Fruit fly (Drosophila melanogaster): ENCODE results near the gene sgl.

sgl gene

dm6 chr3L:7009411-7009810 lies 44.9 kb upstream of the sgl start (continued):
- TF ChIP-seq CG17361 (GFP tag; IDR thresholded peaks at IDR 0.05) (peak; percentile 77; the same call in 2 of the 3 replicates), phol (tag; optimal IDR thresholded peaks at IDR 0.05) (peak; percentile 51), CG31441 (GFP tag; IDR thresholded peaks at IDR 0.05) (peak; percentile 59; the same call in 1 of the 2 replicates), fd96Cb (tag; optimal IDR thresholded peaks at IDR 0.05) (peak; percentile 26), CG11085 (GFP tag; IDR thresholded peaks at IDR 0.05) (no peak), CG17829 (tag; optimal IDR thresholded peaks at IDR 0.05) (peak; percentile 3), CG18262 (tag; optimal IDR thresholded peaks at IDR 0.05) (peak; percentile 68), lab (GFP tag; optimal IDR thresholded peaks at IDR 0.05) (peak; percentile 17), Hr51 (GFP tag; optimal IDR thresholded peaks at IDR 0.05) (peak in 1 of 2 experiments; percentile 21), CG2712 (tag; optimal IDR thresholded peaks at IDR 0.05) (peak; percentile 22), CG8924 (tag; optimal IDR thresholded peaks at IDR 0.05) (peak; percentile 22), Hr39 (optimal IDR thresholded peaks at IDR 0.05) (no peak), Dref (GFP tag; IDR thresholded peaks at IDR 0.05) (no peak), CG14710 (tag; optimal IDR thresholded peaks at IDR 0.05) (peak; percentile 19), CoRest (tag; optimal IDR thresholded peaks at IDR 0.05) (peak; percentile 21), cg (GFP tag; optimal IDR thresholded peaks at IDR 0.05) (no peak), ems (GFP tag; optimal IDR thresholded peaks at IDR 0.05) (no peak), dmrt99B (tag; optimal IDR thresholded peaks at IDR 0.05) (peak; percentile 54), CG9437 (GFP tag; optimal IDR thresholded peaks at IDR 0.05) (peak; percentile 5), CG30020 (tag; optimal IDR thresholded peaks at IDR 0.05) (no peak)

dm6 chr3L:7008351-7008750 lies 43.8 kb upstream of the sgl start:
- TF ChIP-seq eve (GFP tag; optimal IDR thresholded peaks at IDR 0.05) (peak in 1 of 2 experiments; percentile 89), Atf-2 (GFP tag; optimal IDR thresholded peaks at IDR 0.05) (peak; percentile 50), Nf-YA (GFP tag; IDR thresholded peaks at IDR 0.05) (peak; percentile 58), scrt (GFP tag; optimal IDR thresholded peaks at IDR 0.05) (peak; percentile 68), Dfd (GFP tag; optimal IDR thresholded peaks at IDR 0.05) (no peak), Ssrp (tag; optimal IDR thresholded peaks at IDR 0.05) (peak; percentile 94), so (GFP tag; IDR thresholded peaks at IDR 0.05) (peak; percentile 77; the same call in 1 of the 3 replicates), amos (GFP tag; IDR thresholded peaks at IDR 0.05; ENCODE audit: partially characterized antibody) (no peak), BtbVII (GFP tag; optimal IDR thresholded peaks at IDR 0.05) (peak; percentile 87), H15 (GFP tag; IDR thresholded peaks at IDR 0.05) (peak; percentile 60; the same call in 1 of the 3 replicates), toy (GFP tag; IDR thresholded peaks at IDR 0.05) (no peak), CG12236 (GFP tag; optimal IDR thresholded peaks at IDR 0.05) (no peak), pzg (GFP tag; optimal IDR thresholded peaks at IDR 0.05) (no peak), fd64A (GFP tag; optimal IDR thresholded peaks at IDR 0.05) (no peak), CG15011 (GFP tag; optimal IDR thresholded peaks at IDR 0.05) (peak; percentile 75), CG34376 (GFP tag; optimal IDR thresholded peaks at IDR 0.05) (peak; percentile 53), pfk (GFP tag; optimal IDR thresholded peaks at IDR 0.05) (no peak), sens-2 (GFP tag; IDR thresholded peaks at IDR 0.05) (peak; percentile 54; the same call in 1 of the 2 replicates), Sox100B (GFP tag; optimal IDR thresholded peaks at IDR 0.05) (peak; percentile 97), Sin3A (optimal IDR thresholded peaks at IDR 0.05) (no peak), shn (GFP tag; optimal IDR thresholded peaks at IDR 0.05) (no peak), pros (GFP tag; optimal IDR thresholded peaks at IDR 0.05) (peak; percentile 16), H2.0 (GFP tag; IDR thresholded peaks at IDR 0.05) (peak; percentile 56; the same call in 1 of the 2 replicates), Fer2 (tag; optimal IDR thresholded peaks at IDR 0.05) (peak; percentile 61), CG2875 (GFP tag; optimal IDR thresholded peaks at IDR 0.05) (peak; percentile 49), B-H2 (GFP tag; optimal IDR thresholded peaks at IDR 0.05) (no peak), ttk (GFP tag; IDR thresholded peaks at IDR 0.05) (peak; percentile 73), tll (GFP tag; optimal IDR thresholded peaks at IDR 0.05) (no peak), Dp (GFP tag; optimal IDR thresholded peaks at IDR 0.05) (no peak), PHDP (tag; optimal IDR thresholded peaks at IDR 0.05) (peak; percentile 92), CG11398 (GFP tag; optimal IDR thresholded peaks at IDR 0.05) (no peak)

Data from whole organism, embryonic.